Fruit fly (Drosophila melanogaster) whole organism, adult: Measurements from ENCODE around the gene CG32428.
A peak's percentile ranks its signal among the peaks of the same experiment; 100 is the strongest.

ENCODE experiments used
- CG11617 ChIP-seq: fragments of 200-800 bp; sonication (Bioruptor generic); optimal IDR thresholded peaks from 2 replicates; lab custom pipeline; 2017; ENCODE audit warnings: mild to moderate bottlenecking, missing biosample characterization, missing genetic modification reagents, missing genetic modification characterization
- CG12768 ChIP-seq: fragments of 200-800 bp; sonication (Bioruptor generic); optimal IDR thresholded peaks from 2 replicates; lab custom pipeline; 2017; ENCODE audit warnings: missing biosample characterization, missing genetic modification characterization, mild to moderate bottlenecking, moderate library complexity, missing genetic modification reagents
- CG14711 ChIP-seq: fragments of 200-800 bp; sonication (Bioruptor generic); optimal IDR thresholded peaks from 2 replicates; lab custom pipeline; 2018; ENCODE audit warnings: missing biosample characterization, mild to moderate bottlenecking, missing genetic modification characterization, moderate library complexity
- CG1620 ChIP-seq: fragments of 200-800 bp; sonication (Bioruptor generic); optimal IDR thresholded peaks from 2 replicates; lab custom pipeline; 2016; ENCODE audit warnings: missing biosample characterization, missing genetic modification characterization
- CG33017 ChIP-seq: fragments of 200-800 bp; sonication (Bioruptor generic); optimal IDR thresholded peaks from 2 replicates; lab custom pipeline; 2018; ENCODE audit warnings: missing biosample characterization, mild to moderate bottlenecking, missing genetic modification characterization, moderate library complexity
- CG5204 ChIP-seq: fragments of 200-800 bp; sonication (Bioruptor generic); optimal IDR thresholded peaks from 2 replicates; lab custom pipeline; 2016; ENCODE audit warnings: missing biosample characterization, missing genetic modification characterization
- CG7045 ChIP-seq: fragments of 200-800 bp; sonication (Bioruptor generic); optimal IDR thresholded peaks from 2 replicates; lab custom pipeline; 2017; ENCODE audit warnings: missing biosample characterization, mild to moderate bottlenecking, missing genetic modification characterization
- CG7101 ChIP-seq: fragments of 200-800 bp; sonication (Bioruptor generic); optimal IDR thresholded peaks from 2 replicates; lab custom pipeline; 2018; ENCODE audit warnings: missing biosample characterization, mild to moderate bottlenecking, missing genetic modification characterization, moderate library complexity
- Clk ChIP-seq: fragments of 200-800 bp; sonication (Bioruptor generic); optimal IDR thresholded peaks from 2 replicates; lab custom pipeline; 2017; ENCODE audit warnings: missing biosample characterization, missing genetic modification characterization
- Crg-1 ChIP-seq: fragments of 200-800 bp; sonication (Bioruptor generic); optimal IDR thresholded peaks from 2 replicates; lab custom pipeline; 2016; ENCODE audit warnings: missing biosample characterization, missing genetic modification characterization
- Hr96 ChIP-seq: fragments of 200-800 bp; sonication (Bioruptor generic); optimal IDR thresholded peaks from 2 replicates; lab custom pipeline; 2016; ENCODE audit warnings: missing biosample characterization, missing genetic modification characterization
- Mnt ChIP-seq: fragments of 200-800 bp; sonication (Bioruptor generic); optimal IDR thresholded peaks from 2 replicates; lab custom pipeline; 2016; ENCODE audit warnings: missing biosample characterization, mild to moderate bottlenecking, missing genetic modification characterization
- bab1 ChIP-seq: fragments of 200-800 bp; sonication (Bioruptor generic); optimal IDR thresholded peaks from 3 replicates; lab custom pipeline; 2019; ENCODE audit warnings: missing biosample characterization, mild to moderate bottlenecking, missing genetic modification characterization, moderate library complexity
- cic ChIP-seq: fragments of 200-800 bp; sonication (Bioruptor generic); optimal IDR thresholded peaks from 2 replicates; lab custom pipeline; 2017; ENCODE audit warnings: missing biosample characterization, mild to moderate bottlenecking, missing genetic modification characterization, moderate library complexity
- cnc ChIP-seq, 2 experiments: fragments of >200 bp; optimal IDR thresholded peaks; 2 replicates each; lab custom pipeline; 2017
- kay ChIP-seq: fragments of 200-800 bp; sonication (Bioruptor generic); peaks from one replicate; lab custom pipeline; 2016; ENCODE audit warnings: missing biosample characterization, missing genetic modification characterization, borderline replicate concordance
- ovo ChIP-seq: fragments of 200-800 bp; sonication (Bioruptor generic); optimal IDR thresholded peaks from 2 replicates; lab custom pipeline; 2016; ENCODE audit warnings: missing biosample characterization, missing genetic modification characterization
- pad ChIP-seq: fragments of 200-800 bp; sonication (Bioruptor generic); optimal IDR thresholded peaks from 3 replicates; lab custom pipeline; 2017; ENCODE audit warnings: missing biosample characterization, missing genetic modification characterization, mild to moderate bottlenecking, moderate library complexity, missing genetic modification reagents
- tj ChIP-seq: fragments of 200-800 bp; sonication (Bioruptor generic); optimal IDR thresholded peaks from 3 replicates; lab custom pipeline; 2017; ENCODE audit warnings: missing biosample characterization, mild to moderate bottlenecking, missing genetic modification characterization, moderate library complexity
- toe ChIP-seq: fragments of 200-800 bp; sonication (Bioruptor generic); optimal IDR thresholded peaks from 2 replicates; lab custom pipeline; 2016; ENCODE audit warnings: missing biosample characterization, missing genetic modification characterization

CG32428 gene

DNA sequence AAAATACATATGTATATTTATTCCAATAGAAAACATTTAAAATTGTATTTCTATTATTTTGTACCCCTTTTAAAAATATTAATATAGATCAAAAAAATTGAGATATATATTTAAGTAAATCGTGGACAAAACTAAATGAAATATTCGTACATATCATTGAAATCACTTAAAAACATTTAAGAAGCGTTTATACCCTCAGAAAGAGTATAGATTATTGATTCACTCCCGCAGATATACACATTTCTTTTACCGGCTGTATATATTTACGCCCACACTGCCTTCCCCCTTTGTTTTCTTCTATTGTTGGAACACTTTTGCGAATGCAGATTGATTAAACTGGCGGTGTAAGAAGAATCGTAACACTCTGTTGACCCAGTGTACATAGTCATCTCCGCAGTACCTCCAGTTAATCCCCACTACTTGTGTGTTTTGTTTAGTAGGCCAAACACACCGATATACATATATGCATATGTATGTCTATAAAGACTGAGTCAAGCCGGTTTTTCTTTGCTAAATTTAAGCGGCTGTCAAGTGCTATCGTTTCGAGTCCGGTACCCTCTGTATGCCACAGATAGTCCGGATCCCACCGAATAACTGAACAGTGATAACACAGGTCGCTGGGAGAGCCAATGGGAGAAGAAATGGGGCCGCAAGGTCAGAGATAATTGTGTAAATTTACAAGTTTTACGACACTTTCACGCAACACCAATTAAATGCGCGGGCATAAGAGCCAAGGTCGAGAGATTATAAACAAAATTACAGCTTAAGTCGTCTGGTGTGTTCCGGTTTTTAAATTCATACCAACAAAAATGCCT lies 1.8 kb downstream of the CG32428 start:
- TF ChIP-seq pad (GFP tag; lab: Kevin White, UChicago): peak; percentile 50
- peak; percentile 53 for TF ChIP-seq ovo (GFP tag; lab: Kevin White, UChicago)
- TF ChIP-seq tj: no peak
- TF ChIP-seq Clk: no peak
- TF ChIP-seq CG1620 (GFP tag; lab: Kevin White, UChicago): peak; percentile 12
- no peak for TF ChIP-seq bab1 (GFP tag; lab: Kevin White, UChicago)
- TF ChIP-seq cic (GFP tag; lab: Kevin White, UChicago): peak; percentile 71
- TF ChIP-seq CG7045 (GFP tag; lab: Kevin White, UChicago): no peak
- TF ChIP-seq CG7101 (tag; lab: Kevin White, UChicago): peak; percentile 76
- peak; percentile 63 for TF ChIP-seq Mnt
- TF ChIP-seq cnc (optimal IDR thresholded peaks at IDR 0.05; lab: Kevin White, UChicago): no peak
- TF ChIP-seq CG5204: peak; percentile 17
- TF ChIP-seq kay (GFP tag; lab: Kevin White, UChicago): peak; percentile 50
- TF ChIP-seq CG12768: peak; percentile 32
- TF ChIP-seq toe: peak; percentile 46
- peak; percentile 84 for TF ChIP-seq CG33017
- TF ChIP-seq CG11617 (GFP tag; lab: Kevin White, UChicago): peak; percentile 41
- peak; percentile 87 for TF ChIP-seq Crg-1
- TF ChIP-seq CG14711: peak; percentile 62
- peak; percentile 19 for TF ChIP-seq Hr96

DNA sequence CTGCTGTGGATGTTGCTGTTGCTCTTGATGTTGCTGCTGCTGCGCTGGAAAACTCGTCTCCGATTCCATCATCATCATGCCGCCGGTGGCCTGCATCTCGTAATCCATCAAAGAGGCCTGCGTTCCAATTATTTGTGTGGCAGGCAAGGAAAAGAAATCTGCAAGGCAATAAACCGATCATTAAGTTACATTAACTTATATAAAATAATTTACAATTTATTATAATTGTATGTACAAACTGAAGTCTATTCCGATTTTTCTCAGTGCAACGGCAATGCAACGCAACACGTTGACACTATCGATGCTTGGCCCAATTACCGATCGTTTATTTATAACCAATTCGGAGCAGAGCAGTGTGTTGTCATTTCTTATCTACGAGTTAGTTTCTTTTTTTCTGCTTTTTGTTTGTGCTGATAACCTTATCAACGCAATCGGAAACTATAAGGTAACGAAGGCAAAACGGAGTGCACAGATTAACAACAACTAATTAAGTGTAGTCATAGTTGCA lies 2.5 kb downstream of the CG32428 start:
- TF ChIP-seq kay (GFP tag; lab: Kevin White, UChicago) (peak; percentile 96), CG11617 (GFP tag; lab: Kevin White, UChicago) (peak; percentile 6), CG14711 (no peak), CG33017 (no peak), Clk (peak; percentile 44), Mnt (peak; percentile 30), CG7045 (GFP tag; lab: Kevin White, UChicago) (peak; percentile 55), pad (GFP tag; lab: Kevin White, UChicago) (no peak), CG12768 (peak; percentile 26), cic (GFP tag; lab: Kevin White, UChicago) (peak; percentile 86), tj (peak; percentile 19)

DNA sequence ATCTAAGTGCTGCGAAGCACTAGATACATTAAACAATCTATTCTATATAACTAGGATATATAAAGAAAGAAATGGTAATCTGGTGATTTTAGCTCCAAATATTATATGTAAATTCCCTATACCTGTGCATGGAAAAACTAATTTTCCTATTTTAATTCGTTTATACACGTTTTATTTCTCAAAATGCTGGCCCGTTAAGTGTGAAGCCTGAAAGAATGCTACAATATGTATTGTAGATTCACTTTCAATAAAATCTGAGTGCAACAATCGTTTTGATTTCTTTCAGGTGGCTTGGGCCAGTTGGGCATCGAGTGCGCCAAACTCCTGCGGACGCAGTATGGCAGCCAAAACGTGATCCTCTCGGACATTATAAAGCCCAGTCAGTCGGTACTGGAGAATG lies 6.1 kb downstream of the CG32428 start:
- TF ChIP-seq Clk (no peak), CG5204 (no peak)

DNA sequence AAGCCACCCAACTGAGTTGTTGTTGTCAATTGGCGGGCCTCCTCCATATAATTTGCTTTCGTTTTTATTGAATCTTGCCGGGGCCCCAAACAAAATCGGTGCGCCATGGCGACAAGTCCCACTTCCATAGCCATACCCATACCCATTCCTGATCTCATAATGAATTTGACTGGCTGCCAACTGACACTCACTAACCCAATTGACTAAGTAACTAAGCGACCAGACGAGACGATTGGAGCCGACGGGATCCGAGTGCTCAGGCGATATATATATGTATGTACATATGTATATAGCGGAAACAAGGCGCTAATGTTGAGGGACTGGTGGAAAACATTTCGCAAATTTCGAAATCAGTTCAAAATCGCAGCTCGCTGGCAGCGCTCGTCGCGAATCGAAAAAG lies 6.9 kb downstream of the CG32428 start, which contains the start of gene Tdh:
TSS of gene Tdh (plus strand) at position 346 of the 400 bp plus-strand sequence.
- TF ChIP-seq toe: no peak
- TF ChIP-seq CG1620 (GFP tag; lab: Kevin White, UChicago): no peak
- no peak for TF ChIP-seq tj
- no peak for TF ChIP-seq CG12768
- TF ChIP-seq pad (GFP tag; lab: Kevin White, UChicago): no peak
- TF ChIP-seq Crg-1: no peak
- no peak for TF ChIP-seq Hr96
- no peak for TF ChIP-seq bab1 (GFP tag; lab: Kevin White, UChicago)
- TF ChIP-seq Clk: no peak
- no peak for TF ChIP-seq CG11617 (GFP tag; lab: Kevin White, UChicago)
- no peak for TF ChIP-seq Mnt

DNA sequence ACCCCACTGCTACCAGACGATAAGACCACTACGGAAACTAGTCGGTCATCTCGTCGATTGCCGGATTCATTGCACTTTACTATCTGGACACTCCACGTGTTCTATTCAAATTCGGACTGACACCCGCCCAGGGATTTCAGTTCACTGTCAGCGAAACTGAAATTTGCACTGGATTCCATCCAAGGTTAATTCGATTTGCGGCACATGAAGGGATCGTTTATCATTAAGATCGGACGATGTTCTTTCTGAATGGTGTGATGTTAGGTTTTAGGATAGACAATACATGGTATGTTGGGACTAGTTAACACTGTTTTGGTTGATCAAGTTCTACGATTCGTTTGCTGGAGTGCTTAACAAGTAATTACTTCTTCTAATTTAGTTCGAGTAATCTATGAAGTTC lies 7.6 kb downstream of the CG32428 start, which contains the start of gene CG42764:
TSS of gene CG42764 (minus strand) at position 101 of the 400 bp plus-strand sequence.
- TF ChIP-seq CG7101 (tag; lab: Kevin White, UChicago): no peak
- TF ChIP-seq CG12768: no peak
- TF ChIP-seq cic (GFP tag; lab: Kevin White, UChicago): no peak
- TF ChIP-seq CG14711: no peak
- no peak for TF ChIP-seq CG5204
- TF ChIP-seq Crg-1: no peak
- TF ChIP-seq pad (GFP tag; lab: Kevin White, UChicago): no peak
- TF ChIP-seq CG33017: no peak
- no peak for TF ChIP-seq CG1620 (GFP tag; lab: Kevin White, UChicago)
- no peak for TF ChIP-seq CG11617 (GFP tag; lab: Kevin White, UChicago)
- TF ChIP-seq Hr96: no peak
- TF ChIP-seq toe: no peak

- TF ChIP-seq CG11617 (GFP tag; lab: Kevin White, UChicago) (no peak), CG5204 (no peak)
Measured at dm6 chr3L:20464677-20465076, 8.8 kb downstream of the CG32428 start, which contains the start of gene atk. Gene atk (minus strand): TSS chr3L:20464862.

DNA sequence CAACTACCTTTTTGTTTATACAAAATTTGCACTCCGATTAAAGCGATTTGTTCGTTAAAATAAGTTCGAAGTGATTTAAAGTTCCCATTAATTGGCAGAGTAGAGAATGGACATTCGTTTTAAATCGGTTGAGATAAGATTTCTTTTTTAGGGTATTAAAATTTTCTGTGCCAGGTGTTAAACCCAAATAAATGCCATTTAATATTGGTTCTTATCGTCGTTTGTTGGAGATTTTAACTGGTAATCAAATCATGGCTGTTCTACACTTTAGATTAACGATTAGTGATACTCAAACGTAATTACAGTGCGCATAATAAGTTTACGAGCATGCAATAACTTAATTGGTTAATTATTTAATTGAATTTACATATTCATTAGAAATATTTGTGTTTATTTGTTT lies 11.1 kb downstream of the CG32428 start:
- TF ChIP-seq CG33017 (no peak), CG5204 (no peak), tj (no peak), toe (no peak), CG11617 (GFP tag; lab: Kevin White, UChicago) (no peak), ovo (GFP tag; lab: Kevin White, UChicago) (no peak), CG7101 (tag; lab: Kevin White, UChicago) (no peak), Crg-1 (no peak)
